Worm (Caenorhabditis elegans): ENCODE data around the gene sra-9.

ce11 chrII:9521570-9521969, 10.5 kb upstream of the sra-9 start, which contains the start of gene sra-1:
- TF ChIP-seq lin-32 (GFP tag; optimal IDR thresholded peaks at IDR 0.05) = no peak
- TF ChIP-seq cnd-1 (tag; optimal IDR thresholded peaks at IDR 0.05) = no peak
- no peak for TF ChIP-seq lsy-2 (tag; optimal IDR thresholded peaks at IDR 0.05)
- no peak for TF ChIP-seq mep-1 (tag; optimal IDR thresholded peaks at IDR 0.05)
- no peak for TF ChIP-seq ces-1 (GFP tag; optimal IDR thresholded peaks at IDR 0.05)
- TF ChIP-seq tbx-8 (GFP tag; optimal IDR thresholded peaks at IDR 0.05) = no peak
- no peak for TF ChIP-seq zip-8 (tag; optimal IDR thresholded peaks at IDR 0.05)
- TF ChIP-seq snpc-4 (tag; optimal IDR thresholded peaks at IDR 0.05) = no peak
- TF ChIP-seq elt-1 (tag; optimal IDR thresholded peaks at IDR 0.05; ENCODE audit: borderline replicate concordance, insufficient read depth) = no peak
- no peak for TF ChIP-seq nhr-12 (tag; optimal IDR thresholded peaks at IDR 0.05)
- no peak for TF ChIP-seq sptf-1 (tag; optimal IDR thresholded peaks at IDR 0.05)
- TF ChIP-seq unc-62 (GFP tag; optimal IDR thresholded peaks at IDR 0.05) = no peak
- no peak for TF ChIP-seq bed-3 (GFP tag; optimal IDR thresholded peaks at IDR 0.05)
